Fruit fly (Drosophila melanogaster): ENCODE measurements around the gene fal.

fal gene

dm6 chr3L:19326029-19326428 lies 31.7 kb downstream of the fal start (continued):
- TF ChIP-seq CG8119 (GFP tag; IDR thresholded peaks at IDR 0.05) = peak; percentile 78
- no peak for TF ChIP-seq CG16779 (tag; optimal IDR thresholded peaks at IDR 0.05)
- TF ChIP-seq Eip78C (GFP tag) = peak; percentile 74
- no peak for TF ChIP-seq dsx (GFP tag; optimal IDR thresholded peaks at IDR 0.05; ENCODE audit: poor library complexity, severe bottlenecking)
- TF ChIP-seq OdsH (GFP tag; optimal IDR thresholded peaks at IDR 0.05) = peak; percentile 57
- TF ChIP-seq CG31627 (GFP tag; optimal IDR thresholded peaks at IDR 0.05) = no peak
- TF ChIP-seq Met (GFP tag; optimal IDR thresholded peaks at IDR 0.05) = no peak
- TF ChIP-seq Lpt (GFP tag; optimal IDR thresholded peaks at IDR 0.05) = peak; percentile 53
- TF ChIP-seq Sox14 (GFP tag; optimal IDR thresholded peaks at IDR 0.05) = peak; percentile 2
- TF ChIP-seq fd85E (GFP tag; optimal IDR thresholded peaks at IDR 0.05) = no peak
- TF ChIP-seq CG3032 (tag; optimal IDR thresholded peaks at IDR 0.05) = no peak
- TF ChIP-seq CG6276 (GFP tag; optimal IDR thresholded peaks at IDR 0.05) = peak; percentile 61
- peak; percentile 63 for TF ChIP-seq Gug (GFP tag; IDR thresholded peaks at IDR 0.05)
- no peak for TF ChIP-seq spab (GFP tag; optimal IDR thresholded peaks at IDR 0.05)
- TF ChIP-seq Smox (GFP tag; optimal IDR thresholded peaks at IDR 0.05) = no peak
- peak; percentile 15 for TF ChIP-seq dac (GFP tag; optimal IDR thresholded peaks at IDR 0.05)
- TF ChIP-seq CG8319 (GFP tag; optimal IDR thresholded peaks at IDR 0.05) = no peak
- peak; percentile 30 for TF ChIP-seq acj6 (GFP tag; optimal IDR thresholded peaks at IDR 0.05)
- TF ChIP-seq Hr39 (GFP tag; optimal IDR thresholded peaks at IDR 0.05) = no peak
- TF ChIP-seq CG1621 (tag; optimal IDR thresholded peaks at IDR 0.05) = no peak

dm6 chr3L:19327223-19327622 lies 32.9 kb downstream of the fal start:
- TF ChIP-seq CG11294 (GFP tag; IDR thresholded peaks at IDR 0.05) (no peak), acj6 (GFP tag; optimal IDR thresholded peaks at IDR 0.05) (no peak), cyc (GFP tag; optimal IDR thresholded peaks at IDR 0.05) (no peak), Lpt (GFP tag; optimal IDR thresholded peaks at IDR 0.05) (no peak), dac (GFP tag; optimal IDR thresholded peaks at IDR 0.05) (no peak), CG1621 (tag; optimal IDR thresholded peaks at IDR 0.05) (no peak), Hr39 (GFP tag; optimal IDR thresholded peaks at IDR 0.05) (no peak), fd59A (GFP tag; optimal IDR thresholded peaks at IDR 0.05) (no peak), CG6808 (GFP tag; optimal IDR thresholded peaks at IDR 0.05) (no peak), spab (GFP tag; optimal IDR thresholded peaks at IDR 0.05) (no peak), CG3032 (tag; optimal IDR thresholded peaks at IDR 0.05) (no peak), pdm3 (GFP tag; optimal IDR thresholded peaks at IDR 0.05) (no peak), lz (GFP tag; optimal IDR thresholded peaks at IDR 0.05) (no peak), topi (GFP tag; optimal IDR thresholded peaks at IDR 0.05) (no peak), CG9139 (GFP tag; optimal IDR thresholded peaks at IDR 0.05) (no peak), CG11762 (GFP tag; optimal IDR thresholded peaks at IDR 0.05; ENCODE audit: insufficient read depth) (no peak), Gug (GFP tag; IDR thresholded peaks at IDR 0.05) (no peak), CG8632 (GFP tag; optimal IDR thresholded peaks at IDR 0.05) (no peak)

DNA sequence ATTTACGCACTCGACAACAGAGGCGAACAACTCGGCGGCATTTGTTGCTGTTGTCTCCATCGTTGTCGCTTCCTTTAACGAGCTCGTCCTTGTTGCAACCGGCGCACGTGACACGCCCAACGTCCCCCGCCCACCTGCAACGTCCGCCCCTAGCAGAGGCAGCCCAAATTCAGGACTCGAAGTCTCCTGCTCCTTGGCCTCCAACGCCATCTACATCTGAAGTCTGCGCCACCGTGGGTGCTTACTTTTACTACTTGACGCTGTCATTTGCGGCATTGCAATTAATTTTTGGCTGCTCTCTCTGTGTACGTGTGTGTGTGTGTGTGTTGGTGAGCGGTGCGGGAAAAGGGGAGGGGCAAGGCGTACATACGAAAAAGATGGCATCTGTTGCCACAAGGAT lies 33.7 kb downstream of the fal start:
- no peak for TF ChIP-seq Hr39 (GFP tag; optimal IDR thresholded peaks at IDR 0.05)
- no peak for TF ChIP-seq CG1621 (tag; optimal IDR thresholded peaks at IDR 0.05)
- no peak for TF ChIP-seq CG16779 (tag; optimal IDR thresholded peaks at IDR 0.05)
- no peak for TF ChIP-seq Eip78C (GFP tag)
- TF ChIP-seq Eip75B (GFP tag; optimal IDR thresholded peaks at IDR 0.05) = no peak
- no peak for TF ChIP-seq Met (GFP tag; optimal IDR thresholded peaks at IDR 0.05)
- TF ChIP-seq CG6163 (GFP tag; IDR thresholded peaks at IDR 0.05) = no peak
- TF ChIP-seq CG8632 (GFP tag; optimal IDR thresholded peaks at IDR 0.05) = no peak
- no peak for TF ChIP-seq CG11902 (GFP tag; optimal IDR thresholded peaks at IDR 0.05)
- no peak for TF ChIP-seq dac (GFP tag; optimal IDR thresholded peaks at IDR 0.05)
- no peak for TF ChIP-seq CG32006 (GFP tag; optimal IDR thresholded peaks at IDR 0.05)
- no peak for TF ChIP-seq Hr38 (GFP tag; optimal IDR thresholded peaks at IDR 0.05)
- TF ChIP-seq CG6276 (GFP tag; optimal IDR thresholded peaks at IDR 0.05) = no peak
- TF ChIP-seq Sox15 (GFP tag; optimal IDR thresholded peaks at IDR 0.05) = no peak
- TF ChIP-seq cyc (GFP tag; optimal IDR thresholded peaks at IDR 0.05) = no peak
- no peak for TF ChIP-seq CG6854 (GFP tag; optimal IDR thresholded peaks at IDR 0.05)
- no peak for TF ChIP-seq CG10631 (GFP tag; optimal IDR thresholded peaks at IDR 0.05)
- TF ChIP-seq lz (GFP tag; optimal IDR thresholded peaks at IDR 0.05) = no peak
- no peak for TF ChIP-seq spab (GFP tag; optimal IDR thresholded peaks at IDR 0.05)
- TF ChIP-seq achi (GFP tag; optimal IDR thresholded peaks at IDR 0.05) = no peak
